Worm (Caenorhabditis elegans) whole organism, L1 larva: Measurements from ENCODE around the gene swm-1.

Source experiments
- Y116A8C.19 ChIP-seq: sonication (generic microtip); optimal IDR thresholded peaks from 2 replicates; lab custom pipeline; 2016; ENCODE audit warnings: missing compliant biosample characterization, missing genetic modification characterization, borderline replicate concordance
- aha-1 ChIP-seq: fragments of 150-350 bp; optimal IDR thresholded peaks from 2 replicates; lab custom pipeline; 2014; ENCODE audit warnings: missing biosample characterization, missing genetic modification characterization
- ceh-63 ChIP-seq: fragments of 200-800 bp; sonication (Bioruptor generic); optimal IDR thresholded peaks from 2 replicates; lab custom pipeline; 2018; ENCODE audit warnings: mild to moderate bottlenecking, missing genetic modification characterization, missing compliant biosample characterization
- ceh-90 ChIP-seq: sonication (generic microtip); optimal IDR thresholded peaks from 2 replicates; lab custom pipeline; 2016; ENCODE audit warnings: missing genetic modification characterization, missing compliant biosample characterization
- fos-1 ChIP-seq: fragments of 150-350 bp; optimal IDR thresholded peaks from 2 replicates; lab custom pipeline; 2014; ENCODE audit warnings: missing biosample characterization, missing genetic modification characterization
- jun-1 ChIP-seq: fragments of 150-350 bp; optimal IDR thresholded peaks from 2 replicates; lab custom pipeline; 2014; ENCODE audit warnings: missing biosample characterization, missing genetic modification reagents, missing genetic modification characterization
- nhr-12 ChIP-seq: sonication (generic microtip); optimal IDR thresholded peaks from 2 replicates; lab custom pipeline; 2017; ENCODE audit warnings: missing biosample characterization, missing genetic modification characterization
- nhr-20 ChIP-seq: sonication (generic microtip); optimal IDR thresholded peaks from 2 replicates; lab custom pipeline; 2016; ENCODE audit warnings: mild to moderate bottlenecking, missing genetic modification characterization, missing compliant biosample characterization
- nhr-237 ChIP-seq: fragments of 150-350 bp; optimal IDR thresholded peaks from 2 replicates; lab custom pipeline; 2014; ENCODE audit warnings: missing biosample characterization, missing genetic modification characterization
- snpc-4 ChIP-seq: fragments of 150-350 bp; optimal IDR thresholded peaks from 2 replicates; lab custom pipeline; 2014; ENCODE audit warnings: missing biosample characterization, missing genetic modification characterization
- sup-37 ChIP-seq: fragments of 200-800 bp; sonication (Bioruptor generic); optimal IDR thresholded peaks from 2 replicates; lab custom pipeline; 2018; ENCODE audit warnings: mild to moderate bottlenecking, missing genetic modification characterization, missing compliant biosample characterization

- TF ChIP-seq snpc-4 (tag; lab: Kevin White, UChicago), result no peak
- TF ChIP-seq nhr-237 (tag; lab: Kevin White, UChicago), result no peak
- no peak for TF ChIP-seq aha-1
- no peak for TF ChIP-seq fos-1 (tag; lab: Kevin White, UChicago)
- no peak for TF ChIP-seq nhr-12 (tag; lab: Kevin White, UChicago)
- TF ChIP-seq jun-1, result no peak
- TF ChIP-seq ceh-63 (GFP tag; lab: Kevin White, UChicago), result no peak
- no peak for TF ChIP-seq ceh-90 (tag; lab: Kevin White, UChicago)
- TF ChIP-seq nhr-20 (tag; lab: Kevin White, UChicago), result no peak
- no peak for TF ChIP-seq sup-37
- TF ChIP-seq Y116A8C.19 (tag; lab: Kevin White, UChicago), result no peak
These were observed 8.5 kb upstream of the swm-1 start for ce11 chrV:9063134-9063533.
